Worm (Caenorhabditis elegans) whole organism, midembryonic: ENCODE results near the gene dpf-2.

Source experiments
- cog-1 ChIP-seq: sonication (generic microtip); optimal IDR thresholded peaks from 2 replicates; lab custom pipeline; 2016; ENCODE audit warnings: missing genetic modification characterization, missing compliant biosample characterization
- flt-1 ChIP-seq: fragments of 200-800 bp; sonication (Bioruptor generic); IDR thresholded peaks from 2 replicates; pipeline ENCODE4 v1.3.6; 2022; ENCODE audit warnings: missing genetic modification characterization, missing compliant biosample characterization
- med-1 ChIP-seq: sonication (generic microtip); optimal IDR thresholded peaks from 2 replicates; lab custom pipeline; 2017; ENCODE audit warnings: missing genetic modification characterization, mild to moderate bottlenecking, missing compliant biosample characterization, antibody characterized with exemption, missing genetic modification reagents; ENCODE audit not compliant: insufficient read depth
- ref-1 ChIP-seq: fragments of 200-800 bp; sonication (Bioruptor generic); conservative IDR thresholded peaks from 2 replicates; pipeline ENCODE4 v1.3.6; 2022; ENCODE audit warnings: missing genetic modification reagents, missing genetic modification characterization, missing compliant biosample characterization
- tab-1 ChIP-seq: fragments of 200-800 bp; sonication (Bioruptor generic); IDR thresholded peaks from 2 replicates; pipeline ENCODE4 v1.3.6; 2022; ENCODE audit warnings: missing genetic modification characterization, missing compliant biosample characterization

- TF ChIP-seq ref-1 (GFP tag; lab: Robert Waterston, UW) (no peak), med-1 (no peak), tab-1 (GFP tag; lab: Robert Waterston, UW) (no peak), flt-1 (GFP tag; lab: Robert Waterston, UW) (no peak), cog-1 (no peak)
These were observed 40.4 kb upstream of the dpf-2 start for ce11 chrX:14791195-14791739.
